Worm (Caenorhabditis elegans) whole organism, L1 larva: ENCODE results near the gene gst-28.

Experiments used
- Y116A8C.19 ChIP-seq: sonication (generic microtip); optimal IDR thresholded peaks from 2 replicates; lab custom pipeline; 2016; ENCODE audit warnings: missing compliant biosample characterization, missing genetic modification characterization, borderline replicate concordance
- aly-2 ChIP-seq: fragments of 150-350 bp; optimal IDR thresholded peaks from 2 replicates; lab custom pipeline; 2014; ENCODE audit warnings: missing biosample characterization, missing genetic modification characterization
- ama-1 ChIP-seq: fragments of 150-350 bp; optimal IDR thresholded peaks from 2 replicates; lab custom pipeline; 2014
- blmp-1 ChIP-seq: fragments of 150-350 bp; optimal IDR thresholded peaks from 2 replicates; lab custom pipeline; 2014; ENCODE audit warnings: missing biosample characterization, missing genetic modification characterization
- ceh-63 ChIP-seq: fragments of 200-800 bp; sonication (Bioruptor generic); optimal IDR thresholded peaks from 2 replicates; lab custom pipeline; 2018; ENCODE audit warnings: mild to moderate bottlenecking, missing genetic modification characterization, missing compliant biosample characterization
- ceh-82 ChIP-seq, 3 experiments: fragments of 150-350 bp in 1 of 3; sonication (generic microtip) in 2 of 3; optimal IDR thresholded peaks; 2 replicates each; lab custom pipeline; 2014 to 2017; ENCODE audit warnings: missing biosample characterization in 3 of 3, missing genetic modification characterization in 3 of 3
- ceh-88 ChIP-seq: fragments of 200-800 bp; sonication (Bioruptor generic); IDR thresholded peaks from 2 replicates; pipeline ENCODE4 v1.3.6; 2022; ENCODE audit warnings: missing genetic modification characterization, missing compliant biosample characterization
- dpl-1 ChIP-seq, 3 experiments: fragments of 150-350 bp in 2 of 3; sonication (generic microtip) in 1 of 3; optimal IDR thresholded peaks; 2 replicates each; lab custom pipeline; 2014 to 2017; ENCODE audit warnings: missing biosample characterization in 3 of 3, missing genetic modification characterization in 3 of 3, missing genetic modification reagents in 3 of 3
- dsc-1 ChIP-seq: sonication (generic microtip); optimal IDR thresholded peaks from 2 replicates; lab custom pipeline; 2016; ENCODE audit warnings: mild to moderate bottlenecking, missing genetic modification characterization, missing compliant biosample characterization
- efl-1 ChIP-seq, 4 experiments: fragments of 150-350 bp; optimal IDR thresholded peaks in 3 of 4; peaks in 1 of 4; 1 replicate in 1 of 4; 2 replicates in 3 of 4; lab custom pipeline; 2014; ENCODE audit warnings: missing biosample characterization in 2 of 4, missing genetic modification characterization in 2 of 4, missing genetic modification reagents in 2 of 4
- efl-3 ChIP-seq: fragments of 200-800 bp; sonication (Bioruptor generic); optimal IDR thresholded peaks from 2 replicates; lab custom pipeline; 2018; ENCODE audit warnings: mild to moderate bottlenecking, missing genetic modification characterization, missing compliant biosample characterization
- egl-13 ChIP-seq: sonication (generic microtip); optimal IDR thresholded peaks from 2 replicates; lab custom pipeline; 2016; ENCODE audit warnings: missing genotype, missing genetic modification reagents, missing genetic modification characterization, missing compliant biosample characterization
- elt-2 ChIP-seq: sonication (generic microtip); optimal IDR thresholded peaks from 2 replicates; lab custom pipeline; 2016; ENCODE audit warnings: missing genetic modification characterization, mild to moderate bottlenecking, inconsistent platforms, missing compliant biosample characterization, missing genetic modification reagents
- elt-3 ChIP-seq, 6 experiments: fragments of 150-350 bp in 1 of 6; sonication (generic microtip); optimal IDR thresholded peaks; 2 replicates each; lab custom pipeline; 2017 to 2018; ENCODE audit warnings: missing biosample characterization in 6 of 6, missing genetic modification characterization in 6 of 6, inconsistent platforms in 1 of 6
- ets-5 ChIP-seq: fragments of 200-800 bp; sonication (Bioruptor generic); IDR thresholded peaks from 2 replicates; pipeline ENCODE4 v1.3.6; 2022; ENCODE audit warnings: missing genetic modification characterization, missing compliant biosample characterization
- fkh-10 ChIP-seq: sonication (generic microtip); optimal IDR thresholded peaks from 2 replicates; lab custom pipeline; 2017; ENCODE audit warnings: missing biosample characterization, missing genetic modification reagents, missing genetic modification characterization
- fkh-8 ChIP-seq: sonication (generic microtip); optimal IDR thresholded peaks from 2 replicates; lab custom pipeline; 2016; ENCODE audit warnings: mild to moderate bottlenecking, missing genetic modification characterization, missing compliant biosample characterization
- fos-1 ChIP-seq: fragments of 150-350 bp; optimal IDR thresholded peaks from 2 replicates; lab custom pipeline; 2014; ENCODE audit warnings: missing biosample characterization, missing genetic modification characterization
- hlh-17 ChIP-seq: fragments of 200-800 bp; sonication (Bioruptor generic); optimal IDR thresholded peaks from 2 replicates; lab custom pipeline; 2018; ENCODE audit warnings: missing genetic modification characterization, mild to moderate bottlenecking, missing compliant biosample characterization, moderate library complexity, borderline replicate concordance
- hpl-2 ChIP-seq: fragments of 150-350 bp; optimal IDR thresholded peaks from 2 replicates; lab custom pipeline; 2014; ENCODE audit warnings: missing biosample characterization, missing genetic modification reagents, missing genetic modification characterization
- isw-1 ChIP-seq: fragments of 200-800 bp; sonication (Bioruptor generic); IDR thresholded peaks from 2 replicates; pipeline ENCODE4 v1.3.6; 2022; ENCODE audit warnings: missing genetic modification characterization, missing compliant biosample characterization
- jun-1 ChIP-seq: fragments of 150-350 bp; optimal IDR thresholded peaks from 2 replicates; lab custom pipeline; 2014; ENCODE audit warnings: missing biosample characterization, missing genetic modification reagents, missing genetic modification characterization
- lin-14 ChIP-seq: fragments of 200-800 bp; sonication (Bioruptor generic); optimal IDR thresholded peaks from 2 replicates; lab custom pipeline; 2018; ENCODE audit warnings: mild to moderate bottlenecking, missing genetic modification characterization, moderate library complexity, missing compliant biosample characterization
- lin-35 ChIP-seq, 2 experiments: fragments of 150-350 bp; optimal IDR thresholded peaks; 2 replicates each; lab custom pipeline; 2014; ENCODE audit warnings: missing biosample characterization in 2 of 2, missing genetic modification characterization in 2 of 2, missing genetic modification reagents in 2 of 2
- lir-3 ChIP-seq: sonication (generic microtip); optimal IDR thresholded peaks from 2 replicates; lab custom pipeline; 2016; ENCODE audit warnings: mild to moderate bottlenecking, missing genetic modification characterization, moderate library complexity, missing compliant biosample characterization; ENCODE audit not compliant: poor library complexity
- lsy-2 ChIP-seq, 2 experiments: fragments of 150-350 bp; optimal IDR thresholded peaks; 2 replicates each; lab custom pipeline; 2014; ENCODE audit warnings: missing biosample characterization in 2 of 2, missing genetic modification characterization in 2 of 2
- mab-9 ChIP-seq: fragments of 200-800 bp; sonication (Bioruptor generic); IDR thresholded peaks from 2 replicates; pipeline ENCODE4 v1.3.6; 2022; ENCODE audit warnings: missing genetic modification reagents, missing genetic modification characterization, missing compliant biosample characterization
- mdl-1 ChIP-seq, 2 experiments: fragments of 150-350 bp; optimal IDR thresholded peaks; 2 replicates each; lab custom pipeline; 2014 to 2017; ENCODE audit warnings: missing biosample characterization in 2 of 2, missing genetic modification characterization in 2 of 2, inconsistent platforms in 1 of 2
- mef-2 ChIP-seq: fragments of 150-350 bp; optimal IDR thresholded peaks from 2 replicates; lab custom pipeline; 2014; ENCODE audit warnings: missing biosample characterization, missing genetic modification characterization
- mep-1 ChIP-seq: fragments of 150-350 bp; optimal IDR thresholded peaks from 2 replicates; lab custom pipeline; 2014; ENCODE audit warnings: missing biosample characterization, missing genetic modification characterization
- nhr-19 ChIP-seq: fragments of 200-800 bp; sonication (Bioruptor generic); conservative IDR thresholded peaks from 2 replicates; pipeline ENCODE4 v1.3.6; 2022; ENCODE audit warnings: missing genetic modification characterization, missing compliant biosample characterization
- nhr-20 ChIP-seq: sonication (generic microtip); optimal IDR thresholded peaks from 2 replicates; lab custom pipeline; 2016; ENCODE audit warnings: mild to moderate bottlenecking, missing genetic modification characterization, missing compliant biosample characterization
- nhr-237 ChIP-seq: fragments of 150-350 bp; optimal IDR thresholded peaks from 2 replicates; lab custom pipeline; 2014; ENCODE audit warnings: missing biosample characterization, missing genetic modification characterization
- nhr-47 ChIP-seq: sonication (generic microtip); optimal IDR thresholded peaks from 2 replicates; lab custom pipeline; 2016; ENCODE audit warnings: mild to moderate bottlenecking, missing genetic modification characterization, moderate library complexity, missing compliant biosample characterization
- nhr-71 ChIP-seq: sonication (generic microtip); optimal IDR thresholded peaks from 2 replicates; lab custom pipeline; 2016; ENCODE audit warnings: mild to moderate bottlenecking, missing genetic modification characterization, moderate library complexity, missing compliant biosample characterization
- nhr-76 ChIP-seq: sonication (generic microtip); optimal IDR thresholded peaks from 2 replicates; lab custom pipeline; 2017; ENCODE audit warnings: missing biosample characterization, missing genetic modification characterization
- nhr-84 ChIP-seq: sonication (generic microtip); optimal IDR thresholded peaks from 2 replicates; lab custom pipeline; 2017; ENCODE audit warnings: missing biosample characterization, missing genetic modification characterization
- nhr-85 ChIP-seq: sonication (generic microtip); peaks from one replicate; lab custom pipeline; 2016; ENCODE audit warnings: missing genetic modification characterization, inconsistent platforms, missing compliant biosample characterization
- pag-3 ChIP-seq: sonication (generic microtip); optimal IDR thresholded peaks from 2 replicates; lab custom pipeline; 2017; ENCODE audit warnings: missing genetic modification characterization, mild to moderate bottlenecking, missing compliant biosample characterization, antibody characterized with exemption, borderline replicate concordance; ENCODE audit not compliant: insufficient read depth
- pqm-1 ChIP-seq: sonication (generic microtip); optimal IDR thresholded peaks from 3 replicates; lab custom pipeline; 2017; ENCODE audit warnings: missing biosample characterization, missing genetic modification characterization
- skn-1 ChIP-seq: fragments of 150-350 bp; optimal IDR thresholded peaks from 2 replicates; lab custom pipeline; 2014; ENCODE audit warnings: missing biosample characterization, missing genetic modification characterization
- snpc-4 ChIP-seq: fragments of 150-350 bp; optimal IDR thresholded peaks from 2 replicates; lab custom pipeline; 2014; ENCODE audit warnings: missing biosample characterization, missing genetic modification characterization
- snu-23 ChIP-seq: sonication (generic microtip); optimal IDR thresholded peaks from 2 replicates; lab custom pipeline; 2016; ENCODE audit warnings: missing genetic modification characterization, missing compliant biosample characterization
- swsn-7 ChIP-seq: sonication (generic microtip); optimal IDR thresholded peaks from 2 replicates; lab custom pipeline; 2016; ENCODE audit warnings: missing genetic modification characterization, missing compliant biosample characterization
- unc-86 ChIP-seq: sonication (generic microtip); optimal IDR thresholded peaks from 2 replicates; lab custom pipeline; 2016; ENCODE audit warnings: missing genetic modification characterization, missing compliant biosample characterization
- zag-1 ChIP-seq: fragments of 150-350 bp; optimal IDR thresholded peaks from 2 replicates; lab custom pipeline; 2014; ENCODE audit warnings: missing biosample characterization, missing genetic modification characterization

The gst-28 gene

DNA sequence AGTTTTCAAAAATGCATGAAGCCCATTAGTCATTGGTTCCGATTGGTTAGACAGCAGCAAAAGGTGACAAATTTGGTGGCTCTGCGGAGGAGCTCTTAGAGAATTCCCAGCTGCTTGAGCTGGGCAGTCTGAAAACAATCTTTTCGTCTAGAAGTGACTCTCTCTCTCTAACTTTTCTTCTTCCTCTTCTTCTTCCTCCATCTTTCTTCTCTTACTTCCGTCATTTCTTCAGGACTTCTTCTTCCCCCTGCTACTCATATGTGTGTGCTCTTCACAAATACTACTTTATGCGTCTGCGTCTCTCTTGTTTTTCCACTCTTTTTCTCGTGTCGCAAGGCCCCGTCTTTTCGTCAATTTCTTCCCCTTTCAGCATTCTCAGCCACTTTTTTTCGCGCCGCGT lies 22.6 kb upstream of the gst-28 start:
- TF ChIP-seq fkh-8 (tag; lab: Kevin White, UChicago) (peak; percentile 79), efl-1 (optimal IDR thresholded peaks at IDR 0.05; lab: Kevin White, UChicago) (peak; percentile 35 to 41), efl-1 (GFP tag; optimal IDR thresholded peaks at IDR 0.05 in 1 of 2; lab: Kevin White, UChicago) (peak; percentile 14 to 84), lin-35 (GFP tag; optimal IDR thresholded peaks at IDR 0.05; lab: Kevin White, UChicago) (peak in 1 of 2 experiments; percentile 41), pag-3 (tag; lab: Kevin White, UChicago) (no peak), snu-23 (GFP tag; lab: Kevin White, UChicago) (peak; percentile 29), nhr-71 (tag; lab: Kevin White, UChicago) (peak; percentile 47), nhr-19 (no peak), jun-1 (tag; lab: Kevin White, UChicago) (no peak), isw-1 (peak; percentile 29), hpl-2 (no peak), aly-2 (tag; lab: Kevin White, UChicago) (no peak), mep-1 (tag; lab: Kevin White, UChicago) (peak; percentile 28), swsn-7 (tag; lab: Kevin White, UChicago) (peak; percentile 48), zag-1 (no peak), nhr-237 (no peak), lir-3 (no peak), ceh-82 (tag; optimal IDR thresholded peaks at IDR 0.05; lab: Kevin White, UChicago) (peak in 2 of 3 experiments; percentile 28 to 50), nhr-20 (tag; lab: Kevin White, UChicago) (no peak), dpl-1 (GFP tag; optimal IDR thresholded peaks at IDR 0.05; lab: Kevin White, UChicago) (peak in 1 of 3 experiments; percentile 13), dsc-1 (tag; lab: Kevin White, UChicago) (peak; percentile 13), nhr-84 (tag; lab: Kevin White, UChicago) (no peak), fos-1 (tag; lab: Kevin White, UChicago) (peak; percentile 12), nhr-47 (peak; percentile 48), fkh-10 (peak; percentile 47), egl-13 (tag; lab: Kevin White, UChicago) (peak; percentile 57), lsy-2 (tag; optimal IDR thresholded peaks at IDR 0.05; lab: Kevin White, UChicago) (peak; percentile 19 to 29), mdl-1 (tag; optimal IDR thresholded peaks at IDR 0.05; lab: Kevin White, UChicago) (peak in 1 of 2 experiments; percentile 39), lin-14 (peak; percentile 80)

DNA sequence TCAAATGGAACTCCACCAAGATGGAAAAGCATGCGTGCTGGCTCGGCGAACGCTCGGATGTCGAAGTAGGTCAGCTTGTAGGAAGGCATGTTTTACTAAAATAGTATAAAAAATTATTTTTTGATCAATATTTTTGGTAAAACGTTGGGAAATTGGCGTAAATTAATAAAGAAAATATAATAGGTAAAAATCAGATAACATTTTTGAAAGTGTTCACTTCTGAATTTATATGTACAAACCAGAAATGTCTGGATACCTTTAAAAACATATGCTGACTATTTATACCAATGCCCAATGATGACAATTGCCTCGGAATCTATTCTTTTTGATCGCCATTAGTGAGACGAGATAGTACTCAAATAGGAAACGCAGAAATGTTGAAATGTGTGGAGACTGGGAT lies 17.9 kb upstream of the gst-28 start, which contains the start of gene gst-35:
gst-35 (minus strand) TSS at position 101 of the 400 bp plus-strand sequence.
- TF ChIP-seq skn-1 (peak; percentile 49), Y116A8C.19 (no peak)

DNA sequence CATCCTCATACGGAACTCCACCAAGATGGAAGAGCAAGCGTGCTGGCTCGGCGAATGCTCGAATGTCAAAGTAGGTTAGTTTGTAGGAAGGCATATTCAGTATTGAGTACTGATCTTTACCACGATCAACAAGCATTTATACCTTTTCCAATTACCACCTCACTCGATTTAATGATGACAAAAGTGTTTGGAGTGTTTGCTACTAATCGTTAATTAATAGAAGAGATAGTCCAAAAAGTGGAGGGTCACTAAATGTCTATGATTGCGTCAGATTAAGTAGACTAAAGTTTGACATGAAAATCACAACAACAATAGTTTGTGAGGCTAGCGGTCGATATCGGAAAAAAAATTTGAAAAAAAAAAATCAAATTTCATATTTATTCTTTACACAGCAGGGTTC lies 15.8 kb upstream of the gst-28 start, which contains the start of gene gst-34:
gst-34 (minus strand) TSS at position 101 of the 400 bp plus-strand sequence.
- TF ChIP-seq pag-3 (tag; lab: Kevin White, UChicago) (no peak), nhr-85 (peak; percentile 30), blmp-1 (tag; lab: Kevin White, UChicago) (peak; percentile 2)

DNA sequence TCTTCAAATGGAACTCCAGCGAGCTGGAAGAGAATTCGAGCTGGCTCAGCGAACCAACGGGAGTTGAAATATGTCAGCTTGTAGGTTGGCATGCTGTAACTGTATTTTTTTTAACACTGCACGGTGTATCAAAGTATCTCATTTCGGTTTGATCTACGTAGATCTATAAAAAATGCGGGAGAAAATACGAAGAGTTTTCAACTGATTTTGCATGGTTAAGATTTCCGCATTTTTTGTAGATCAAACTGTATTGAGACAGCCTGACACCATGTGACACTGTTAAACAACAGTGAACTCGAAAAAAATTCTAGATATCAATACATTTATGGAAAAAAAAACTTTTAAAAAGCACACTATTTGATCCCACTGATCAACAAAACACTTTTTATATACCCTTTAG lies 11.1 kb upstream of the gst-28 start, which contains the start of gene gst-32:
gst-32 (minus strand) TSS at position 101 of the 400 bp plus-strand sequence.
- TF ChIP-seq lsy-2 (tag; optimal IDR thresholded peaks at IDR 0.05; lab: Kevin White, UChicago) (no peak), elt-3 (tag; optimal IDR thresholded peaks at IDR 0.05; lab: Kevin White, UChicago) (no peak), nhr-85 (peak; percentile 22)

DNA sequence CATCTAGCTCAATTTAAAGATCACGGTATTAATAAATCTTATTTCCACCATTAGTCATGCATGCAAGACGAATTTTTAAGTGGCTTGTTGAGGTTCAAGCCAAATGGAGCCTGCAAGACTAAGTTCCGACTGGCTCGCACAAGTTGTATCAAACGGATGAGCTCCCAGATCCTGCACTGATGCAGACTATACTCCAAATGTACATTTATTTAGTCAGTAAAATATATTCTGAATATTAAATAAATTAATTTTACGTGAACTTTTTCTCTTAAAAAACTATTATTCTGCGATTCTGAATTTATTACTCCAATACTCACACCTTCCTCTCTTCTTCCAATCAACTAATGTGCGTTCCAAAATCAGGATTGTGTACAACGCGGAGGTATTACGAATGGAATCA lies 8.3 kb upstream of the gst-28 start, which contains the start of gene Y53F4B.36:
Y53F4B.36 (plus strand) TSS at position 301 of the 400 bp plus-strand sequence.
- TF ChIP-seq snpc-4 (no peak), efl-3 (GFP tag; lab: Kevin White, UChicago) (no peak), mab-9 (GFP tag; lab: Robert Waterston, UW) (no peak), ceh-63 (GFP tag; lab: Kevin White, UChicago) (no peak), mef-2 (no peak), swsn-7 (tag; lab: Kevin White, UChicago) (no peak), nhr-84 (tag; lab: Kevin White, UChicago) (no peak), nhr-71 (tag; lab: Kevin White, UChicago) (no peak), unc-86 (tag; lab: Kevin White, UChicago) (no peak), ama-1 (lab: Kevin White, UChicago) (no peak), elt-2 (tag; lab: Kevin White, UChicago) (no peak), ceh-88 (GFP tag; lab: Robert Waterston, UW) (no peak), nhr-76 (tag; lab: Kevin White, UChicago) (no peak), pqm-1 (no peak), fkh-8 (tag; lab: Kevin White, UChicago) (no peak), ets-5 (GFP tag; lab: Robert Waterston, UW) (no peak), hlh-17 (GFP tag; lab: Kevin White, UChicago) (no peak)
